Fruit fly (Drosophila melanogaster): ENCODE results near the gene CG34043.

Gene CG34043

dm6 chr2L:10265129-10265528, 15.5 kb downstream of the CG34043 start, which contains the start of gene Mob3 (continued):
- no peak for TF ChIP-seq D19B (GFP tag; optimal IDR thresholded peaks at IDR 0.05)
- no peak for TF ChIP-seq so (GFP tag; IDR thresholded peaks at IDR 0.05)
- TF ChIP-seq CG3407 (GFP tag; optimal IDR thresholded peaks at IDR 0.05), result no peak
- TF ChIP-seq CG11560 (tag; IDR thresholded peaks at IDR 0.05), result no peak
- TF ChIP-seq Xbp1 (GFP tag; optimal IDR thresholded peaks at IDR 0.05), result no peak
- TF ChIP-seq kah (GFP tag; optimal IDR thresholded peaks at IDR 0.05), result no peak
- no peak for TF ChIP-seq Aef1 (GFP tag; IDR thresholded peaks at IDR 0.05)
- TF ChIP-seq CG10147 (GFP tag; optimal IDR thresholded peaks at IDR 0.05), result no peak
- TF ChIP-seq YL-1 (GFP tag; optimal IDR thresholded peaks at IDR 0.05), result peak; percentile 53
- peak; percentile 27 for TF ChIP-seq Elba2 (GFP tag; optimal IDR thresholded peaks at IDR 0.05)
- peak; percentile 37 for TF ChIP-seq pzg (GFP tag; optimal IDR thresholded peaks at IDR 0.05)
- no peak for TF ChIP-seq CG32532 (GFP tag; IDR thresholded peaks at IDR 0.05)
- no peak for TF ChIP-seq CG18764 (GFP tag; optimal IDR thresholded peaks at IDR 0.05)
- no peak for TF ChIP-seq CG18262 (tag; optimal IDR thresholded peaks at IDR 0.05)
- TF ChIP-seq CG16815 (GFP tag; optimal IDR thresholded peaks at IDR 0.05), result no peak
- no peak for TF ChIP-seq Lim3 (GFP tag; IDR thresholded peaks at IDR 0.05)
- no peak for TF ChIP-seq klu (GFP tag; IDR thresholded peaks at IDR 0.05)
- TF ChIP-seq nmo (GFP tag; optimal IDR thresholded peaks at IDR 0.05), result no peak
- TF ChIP-seq CG2199 (GFP tag; IDR thresholded peaks at IDR 0.05), result no peak
- TF ChIP-seq CG12236 (GFP tag; optimal IDR thresholded peaks at IDR 0.05), result no peak
- no peak for TF ChIP-seq Nf-YC (tag; optimal IDR thresholded peaks at IDR 0.05)
- TF ChIP-seq CG2678 (tag; optimal IDR thresholded peaks at IDR 0.05), result no peak
- no peak for TF ChIP-seq insv (GFP tag; optimal IDR thresholded peaks at IDR 0.05)
- TF ChIP-seq CG10267 (tag; optimal IDR thresholded peaks at IDR 0.05), result no peak
- TF ChIP-seq CG42726 (GFP tag; IDR thresholded peaks at IDR 0.05; ENCODE audit: partially characterized antibody), result no peak
- no peak for TF ChIP-seq tin (GFP tag; optimal IDR thresholded peaks at IDR 0.05)
- no peak for TF ChIP-seq E2f2 (GFP tag; IDR thresholded peaks at IDR 0.05)
- no peak for TF ChIP-seq Dfd (GFP tag; optimal IDR thresholded peaks at IDR 0.05)
- no peak for TF ChIP-seq CG12942 (GFP tag; optimal IDR thresholded peaks at IDR 0.05)
- TF ChIP-seq unpg (GFP tag; optimal IDR thresholded peaks at IDR 0.05), result no peak
- no peak for TF ChIP-seq Stat92E (GFP tag; optimal IDR thresholded peaks at IDR 0.05)
- TF ChIP-seq Hr39 (optimal IDR thresholded peaks at IDR 0.05), result no peak
- TF ChIP-seq fd102C (GFP tag; optimal IDR thresholded peaks at IDR 0.05), result no peak
- TF ChIP-seq CG7556 (GFP tag; optimal IDR thresholded peaks at IDR 0.05), result no peak
- TF ChIP-seq nerfin-1 (tag; optimal IDR thresholded peaks at IDR 0.05), result no peak
- no peak for TF ChIP-seq Nf-YB (GFP tag; optimal IDR thresholded peaks at IDR 0.05)
- TF ChIP-seq dan (GFP tag; IDR thresholded peaks at IDR 0.05), result no peak
- TF ChIP-seq CG2202 (tag; optimal IDR thresholded peaks at IDR 0.05), result no peak
- no peak for TF ChIP-seq Ravus (GFP tag; IDR thresholded peaks at IDR 0.05)
- no peak for TF ChIP-seq Dad (GFP tag; optimal IDR thresholded peaks at IDR 0.05)
- peak; percentile 37 for TF ChIP-seq MESR4 (GFP tag; optimal IDR thresholded peaks at IDR 0.05)
- 0 out of 3 replicates have a peak, but pooled peaks have one; percentile 54 for TF ChIP-seq CG34224 (GFP tag; IDR thresholded peaks at IDR 0.05; ENCODE audit: partially characterized antibody)
- no peak for TF ChIP-seq Kr (GFP tag; optimal IDR thresholded peaks at IDR 0.05)
- no peak for TF ChIP-seq Atf3 (GFP tag; optimal IDR thresholded peaks at IDR 0.05)
- TF ChIP-seq CG7745 (tag; optimal IDR thresholded peaks at IDR 0.05), result no peak
- TF ChIP-seq CG10209 (GFP tag; optimal IDR thresholded peaks at IDR 0.05), result no peak
- TF ChIP-seq CG13775 (GFP tag; optimal IDR thresholded peaks at IDR 0.05), result no peak
- TF ChIP-seq ci (GFP tag; IDR thresholded peaks at IDR 0.05), result no peak
- no peak for TF ChIP-seq CG11085 (GFP tag; IDR thresholded peaks at IDR 0.05)
- TF ChIP-seq zen2 (GFP tag; IDR thresholded peaks at IDR 0.05; ENCODE audit: partially characterized antibody), result no peak; the same call in 2 of the 3 replicates
- peak; percentile 31 for TF ChIP-seq CG12659 (GFP tag; optimal IDR thresholded peaks at IDR 0.05)
- TF ChIP-seq al (GFP tag; IDR thresholded peaks at IDR 0.05), result no peak
